Worm (Caenorhabditis elegans): ENCODE measurements around the gene clc-31.

DNA sequence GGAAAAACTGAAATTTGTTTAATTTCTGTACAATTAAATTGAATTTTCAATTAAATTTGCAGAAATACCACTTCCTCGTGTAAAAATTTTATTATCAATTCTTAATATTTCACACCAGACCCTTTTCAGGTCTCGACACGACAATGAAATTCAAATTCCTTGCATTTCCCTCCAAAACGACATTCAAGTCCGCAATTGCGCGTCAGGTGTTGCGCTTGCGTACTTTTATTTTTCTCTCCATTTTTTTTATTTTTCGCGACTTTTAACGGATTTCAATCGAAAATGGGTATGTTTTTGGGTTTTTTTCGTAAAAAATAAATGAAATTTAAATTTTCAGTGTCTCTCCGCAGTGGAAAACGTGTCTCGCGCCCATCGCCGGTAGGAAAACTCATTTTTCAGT lies 45.6 kb downstream of the clc-31 start, which contains the start of gene C03H5.3:
- TF ChIP-seq cebp-2 (GFP tag; IDR thresholded peaks at IDR 0.05) (no peak), ztf-26 (tag; optimal IDR thresholded peaks at IDR 0.05) (no peak), die-1 (tag; optimal IDR thresholded peaks at IDR 0.05) (no peak), madf-10 (tag; optimal IDR thresholded peaks at IDR 0.05) (no peak), snpc-4 (GFP tag; optimal IDR thresholded peaks at IDR 0.05) (no peak), snpc-4 (tag; optimal IDR thresholded peaks at IDR 0.05) (no peak), pha-4 (tag; optimal IDR thresholded peaks at IDR 0.05) (no peak), ceh-58 (GFP tag; IDR thresholded peaks at IDR 0.05) (no peak), Y95B8A.8 (GFP tag; IDR thresholded peaks at IDR 0.05) (no peak), egrh-3 (GFP tag; IDR thresholded peaks at IDR 0.05) (no peak), nhr-27 (tag; optimal IDR thresholded peaks at IDR 0.05) (no peak), snpc-1.1 (tag; optimal IDR thresholded peaks at IDR 0.05; ENCODE audit: insufficient read depth) (no peak), fkh-3 (tag; optimal IDR thresholded peaks at IDR 0.05) (no peak)
